Fruit fly (Drosophila melanogaster) whole organism, embryonic: ENCODE measurements around the gene ps.
A peak's percentile ranks its signal among the peaks of the same experiment; 100 is the strongest.

ENCODE experiments used
- Asciz ChIP-seq: fragments of 200-800 bp; sonication (Bioruptor generic); optimal IDR thresholded peaks from 2 replicates; lab custom pipeline; 2017; ENCODE audit warnings: missing biosample characterization, mild to moderate bottlenecking, missing genetic modification characterization, missing genetic modification reagents
- Awh ChIP-seq: fragments of 200-800 bp; sonication (Bioruptor generic); IDR thresholded peaks from 2 replicates; pipeline ENCODE4, ENCODE4 v1.3.6; 2022; ENCODE audit warnings: missing biosample characterization, missing genetic modification characterization
- CG10274 ChIP-seq: fragments of 200-800 bp; sonication (Bioruptor generic); optimal IDR thresholded peaks from 3 replicates; lab custom pipeline; 2017; ENCODE audit warnings: missing biosample characterization, mild to moderate bottlenecking, missing genetic modification characterization
- CG11085 ChIP-seq: fragments of 200-800 bp; sonication (Bioruptor generic); IDR thresholded peaks from 2 replicates; pipeline ENCODE4 v1.3.6; 2022; ENCODE audit warnings: missing biosample characterization, missing genetic modification characterization
- CG11247 ChIP-seq: fragments of 200-800 bp; sonication (Bioruptor generic); IDR thresholded peaks from 2 replicates; pipeline ENCODE4 v1.3.6; 2022; ENCODE audit warnings: missing biosample characterization, missing genetic modification characterization
- CG12769 ChIP-seq: fragments of 200-800 bp; sonication (Bioruptor generic); optimal IDR thresholded peaks from 2 replicates; lab custom pipeline; 2019; ENCODE audit warnings: missing biosample characterization, mild to moderate bottlenecking, missing genetic modification characterization, moderate library complexity
- CG13123 ChIP-seq: fragments of 200-800 bp; sonication (Bioruptor generic); optimal IDR thresholded peaks from 2 replicates; lab custom pipeline; 2016; ENCODE audit warnings: missing biosample characterization, missing genetic modification characterization
- CG14014 ChIP-seq: fragments of 200-800 bp; sonication (Bioruptor generic); IDR thresholded peaks from 2 replicates; pipeline ENCODE4 v1.3.6; 2022; ENCODE audit warnings: missing biosample characterization, missing genetic modification characterization
- CG14050 ChIP-seq: fragments of 200-800 bp; sonication (Bioruptor generic); IDR thresholded peaks from 3 replicates; pipeline ENCODE4 v1.3.6; 2022; ENCODE audit warnings: missing biosample characterization, missing genetic modification characterization
- CG14441 ChIP-seq: fragments of 200-800 bp; sonication (Bioruptor generic); IDR thresholded peaks from 2 replicates; pipeline ENCODE4 v1.3.6; 2022; ENCODE audit warnings: missing biosample characterization, missing genetic modification characterization
- CG15073 ChIP-seq: fragments of 200-800 bp; sonication (Bioruptor generic); optimal IDR thresholded peaks from 2 replicates; lab custom pipeline; 2016; ENCODE audit warnings: missing biosample characterization, missing genetic modification characterization
- CG15601 ChIP-seq: fragments of 200-800 bp; sonication (Bioruptor generic); optimal IDR thresholded peaks from 3 replicates; lab custom pipeline; 2019; ENCODE audit warnings: missing biosample characterization, mild to moderate bottlenecking, missing genetic modification characterization, moderate library complexity
- CG17359 ChIP-seq: fragments of 200-800 bp; sonication (Bioruptor generic); optimal IDR thresholded peaks from 3 replicates; lab custom pipeline; 2018; ENCODE audit warnings: missing biosample characterization, mild to moderate bottlenecking, missing genetic modification characterization, moderate library complexity
- CG2712 ChIP-seq: fragments of 200-800 bp; optimal IDR thresholded peaks from 3 replicates; lab custom pipeline; 2019; ENCODE audit warnings: missing biosample characterization, mild to moderate bottlenecking, missing genetic modification characterization, moderate library complexity
- CG34224 ChIP-seq: fragments of 200-800 bp; sonication (Bioruptor generic); IDR thresholded peaks from 3 replicates; pipeline ENCODE4 v1.3.6; 2022; ENCODE audit warnings: missing biosample characterization, missing genetic modification characterization; ENCODE audit not compliant: partially characterized antibody
- CG34422 ChIP-seq: fragments of 200-800 bp; sonication (Bioruptor generic); IDR thresholded peaks from 3 replicates; pipeline ENCODE4 v1.3.6; 2022; ENCODE audit warnings: missing biosample characterization, missing genetic modification characterization
- CG4404 ChIP-seq: fragments of 200-800 bp; sonication (Bioruptor generic); IDR thresholded peaks from 2 replicates; pipeline ENCODE4 v1.3.6; 2022; ENCODE audit warnings: missing biosample characterization, missing genetic modification characterization
- CG4424 ChIP-seq: fragments of 200-800 bp; sonication (Bioruptor generic); optimal IDR thresholded peaks from 3 replicates; lab custom pipeline; 2016; ENCODE audit warnings: missing biosample characterization, missing genetic modification characterization
- CG5953 ChIP-seq: fragments of 200-800 bp; sonication (Bioruptor generic); IDR thresholded peaks from 2 replicates; pipeline ENCODE4 v1.3.6; 2022; ENCODE audit warnings: missing biosample characterization, missing genetic modification characterization
- CG6683 ChIP-seq: fragments of 200-800 bp; sonication (Bioruptor generic); optimal IDR thresholded peaks from 2 replicates; lab custom pipeline; 2017; ENCODE audit warnings: missing biosample characterization, mild to moderate bottlenecking, missing genetic modification characterization, missing genetic modification reagents
- CG6689 ChIP-seq: fragments of 200-800 bp; sonication (Bioruptor generic); IDR thresholded peaks from 2 replicates; pipeline ENCODE4 v1.3.6; 2022; ENCODE audit warnings: missing biosample characterization, missing genetic modification characterization
- CG6765 ChIP-seq: fragments of 200-800 bp; sonication (Bioruptor generic); optimal IDR thresholded peaks from 3 replicates; lab custom pipeline; 2017; ENCODE audit warnings: missing biosample characterization, mild to moderate bottlenecking, missing genetic modification characterization
- CG7839 ChIP-seq: fragments of 200-800 bp; sonication (Bioruptor generic); optimal IDR thresholded peaks from 3 replicates; lab custom pipeline; 2018; ENCODE audit warnings: missing biosample characterization, mild to moderate bottlenecking, missing genetic modification characterization, moderate library complexity
- CG8924 ChIP-seq: fragments of 200-800 bp; optimal IDR thresholded peaks from 3 replicates; lab custom pipeline; 2019; ENCODE audit warnings: missing biosample characterization, mild to moderate bottlenecking, missing genetic modification characterization, moderate library complexity
- CrebB ChIP-seq: fragments of 200-800 bp; sonication (Bioruptor generic); optimal IDR thresholded peaks from 3 replicates; lab custom pipeline; 2018; ENCODE audit warnings: missing biosample characterization, mild to moderate bottlenecking, missing genetic modification characterization
- D19B ChIP-seq: fragments of 200-800 bp; sonication (Bioruptor generic); optimal IDR thresholded peaks from 2 replicates; lab custom pipeline; 2017; ENCODE audit warnings: missing biosample characterization, mild to moderate bottlenecking, missing genetic modification characterization
- Dek ChIP-seq: fragments of 200-800 bp; sonication (Bioruptor generic); optimal IDR thresholded peaks from 3 replicates; lab custom pipeline; 2019; ENCODE audit warnings: missing biosample characterization, mild to moderate bottlenecking, missing genetic modification characterization, moderate library complexity
- Nf-YA ChIP-seq: fragments of 200-800 bp; sonication (Bioruptor generic); IDR thresholded peaks from 2 replicates; pipeline ENCODE4 v1.3.6; 2022; ENCODE audit warnings: missing biosample characterization, missing genetic modification characterization
- TFAM ChIP-seq: fragments of 200-800 bp; sonication (Bioruptor generic); optimal IDR thresholded peaks from 2 replicates; lab custom pipeline; 2017; ENCODE audit warnings: missing biosample characterization, missing genetic modification characterization, inconsistent platforms
- Xrp1 ChIP-seq: fragments of 200-800 bp; sonication (Bioruptor generic); IDR thresholded peaks from 2 replicates; pipeline ENCODE4 v1.3.6; 2022; ENCODE audit warnings: missing biosample characterization, missing genetic modification characterization
- ap ChIP-seq: fragments of 200-800 bp; sonication (Bioruptor generic); IDR thresholded peaks from 2 replicates; pipeline ENCODE4 v1.3.6; 2022; ENCODE audit warnings: missing biosample characterization, missing genetic modification characterization
- cg ChIP-seq: fragments of 200-800 bp; sonication (Bioruptor generic); optimal IDR thresholded peaks from 3 replicates; lab custom pipeline; 2019; ENCODE audit warnings: missing biosample characterization, mild to moderate bottlenecking, missing genetic modification characterization, moderate library complexity
- corto ChIP-seq: fragments of 200-800 bp; sonication (Bioruptor generic); optimal IDR thresholded peaks from 2 replicates; lab custom pipeline; 2016; ENCODE audit warnings: missing biosample characterization, mild to moderate bottlenecking, missing genetic modification characterization, moderate library complexity
- dmrt99B ChIP-seq: fragments of 200-800 bp; sonication (Bioruptor generic); optimal IDR thresholded peaks from 2 replicates; lab custom pipeline; 2018; ENCODE audit warnings: missing biosample characterization, mild to moderate bottlenecking, missing genetic modification characterization, moderate library complexity
- exex ChIP-seq: fragments of 200-800 bp; sonication (Bioruptor generic); optimal IDR thresholded peaks from 4 replicates; lab custom pipeline; 2018; ENCODE audit warnings: missing biosample characterization, mild to moderate bottlenecking, missing genetic modification characterization, moderate library complexity
- fu2 ChIP-seq: fragments of 200-800 bp; sonication (Bioruptor generic); optimal IDR thresholded peaks from 2 replicates; lab custom pipeline; 2016; ENCODE audit warnings: missing biosample characterization, missing genetic modification characterization
- gem ChIP-seq: fragments of 200-800 bp; sonication (Bioruptor generic); optimal IDR thresholded peaks from 2 replicates; lab custom pipeline; 2019; ENCODE audit warnings: missing biosample characterization, mild to moderate bottlenecking, missing genetic modification characterization, moderate library complexity
- hbn ChIP-seq: fragments of 200-800 bp; sonication (Bioruptor generic); IDR thresholded peaks from 2 replicates; pipeline ENCODE4 v1.3.6; 2022; ENCODE audit warnings: missing biosample characterization, missing genetic modification characterization; ENCODE audit not compliant: partially characterized antibody
- hkb ChIP-seq, 2 experiments: fragments of 200-800 bp in 1 of 2; fragments of >200 bp in 1 of 2; sonication (Bioruptor generic) in 1 of 2; IDR thresholded peaks in 1 of 2; optimal IDR thresholded peaks in 1 of 2; 2 replicates each; pipeline versions ENCODE4 v1.3.6 to Lab custom; 2017 to 2022; ENCODE audit warnings: missing biosample characterization in 1 of 2, missing genetic modification characterization in 1 of 2
- jigr1 ChIP-seq: fragments of 200-800 bp; sonication (Bioruptor generic); IDR thresholded peaks from 3 replicates; pipeline ENCODE4 v1.3.6; 2022; ENCODE audit warnings: missing biosample characterization, missing genetic modification characterization
- jumu ChIP-seq: fragments of 200-800 bp; sonication (Bioruptor generic); optimal IDR thresholded peaks from 3 replicates; lab custom pipeline; 2016; ENCODE audit warnings: missing biosample characterization, missing genetic modification characterization
- mam ChIP-seq: fragments of 200-800 bp; sonication (Bioruptor generic); optimal IDR thresholded peaks from 3 replicates; lab custom pipeline; 2016; ENCODE audit warnings: missing biosample characterization, missing genetic modification characterization
- onecut ChIP-seq: fragments of 200-800 bp; sonication (Bioruptor generic); IDR thresholded peaks from 2 replicates; pipeline ENCODE4 v1.3.6; 2022; ENCODE audit warnings: missing biosample characterization, missing genetic modification characterization
- pita ChIP-seq: fragments of 200-800 bp; sonication (Bioruptor generic); optimal IDR thresholded peaks from 2 replicates; lab custom pipeline; 2017; ENCODE audit warnings: missing biosample characterization, mild to moderate bottlenecking, missing genetic modification characterization
- pros ChIP-seq: fragments of 200-800 bp; sonication (Bioruptor generic); optimal IDR thresholded peaks from 3 replicates; lab custom pipeline; 2019; ENCODE audit warnings: missing biosample characterization, mild to moderate bottlenecking, missing genetic modification characterization, moderate library complexity
- sens ChIP-seq: fragments of 200-800 bp; sonication (Bioruptor generic); peaks from one replicate; lab custom pipeline; 2016; ENCODE audit warnings: missing biosample characterization, missing genetic modification characterization
- so ChIP-seq: fragments of 200-800 bp; sonication (Bioruptor generic); IDR thresholded peaks from 3 replicates; pipeline ENCODE4 v1.3.6; 2022; ENCODE audit warnings: missing biosample characterization, missing genetic modification characterization
- stwl ChIP-seq: fragments of 200-800 bp; sonication (Bioruptor generic); optimal IDR thresholded peaks from 3 replicates; lab custom pipeline; 2018; ENCODE audit warnings: missing biosample characterization, mild to moderate bottlenecking, missing genetic modification characterization, moderate library complexity
- vvl ChIP-seq: fragments of 200-800 bp; sonication (Bioruptor generic); IDR thresholded peaks from 2 replicates; pipeline ENCODE4 v1.3.6; 2022; ENCODE audit warnings: missing biosample characterization, missing genetic modification characterization

Gene ps

dm6 chr3R:9420439-9421234 lies 2.9 kb downstream of the ps start (continued):
- TF ChIP-seq CG34422 (GFP tag; lab: Robert Waterston, UW) (no peak), hkb (optimal IDR thresholded peaks at IDR 0.05; lab: Kevin White, UChicago) (no peak), hkb (GFP tag; IDR thresholded peaks at IDR 0.05; lab: Robert Waterston, UW) (no peak), pita (GFP tag; lab: Kevin White, UChicago) (no peak), CG6683 (GFP tag; lab: Kevin White, UChicago) (no peak), fu2 (GFP tag; lab: Kevin White, UChicago) (no peak), CG4404 (GFP tag; lab: Robert Waterston, UW) (no peak), mam (GFP tag; lab: Kevin White, UChicago) (no peak), corto (GFP tag; lab: Kevin White, UChicago) (no peak), CG4424 (GFP tag; lab: Kevin White, UChicago) (no peak), jigr1 (GFP tag; lab: Robert Waterston, UW) (0 out of 3 replicates have a peak, but pooled peaks have one; percentile 31), onecut (GFP tag; lab: Robert Waterston, UW) (no peak), CG12769 (tag; lab: Kevin White, UChicago) (peak; percentile 45), CG14441 (GFP tag; lab: Robert Waterston, UW) (no peak), Nf-YA (no peak), CG11247 (no peak), CG13123 (no peak), CG15601 (tag; lab: Kevin White, UChicago) (no peak), jumu (GFP tag; lab: Kevin White, UChicago) (no peak), Dek (no peak), CG8924 (tag; lab: Kevin White, UChicago) (no peak), CG6765 (GFP tag; lab: Kevin White, UChicago) (no peak), CG14050 (GFP tag; lab: Robert Waterston, UW) (no peak), Awh (0 out of 2 replicates have a peak, but pooled peaks have one; percentile 9), ap (GFP tag; lab: Robert Waterston, UW) (no peak), gem (tag; lab: Kevin White, UChicago) (peak; percentile 26), D19B (GFP tag; lab: Kevin White, UChicago) (no peak), vvl (peak; percentile 52; the same call in 1 of the 2 replicates), CG14014 (GFP tag; lab: Robert Waterston, UW) (no peak), stwl (tag; lab: Kevin White, UChicago) (no peak), Xrp1 (GFP tag; lab: Robert Waterston, UW) (peak; percentile 45; the same call in 1 of the 2 replicates), CG11085 (GFP tag; lab: Robert Waterston, UW) (no peak), CrebB (no peak), CG17359 (peak; percentile 49), exex (no peak), pros (GFP tag; lab: Kevin White, UChicago) (no peak), cg (GFP tag; lab: Kevin White, UChicago) (no peak), CG15073 (GFP tag; lab: Kevin White, UChicago) (no peak), CG2712 (tag; lab: Kevin White, UChicago) (peak; percentile 9), CG7839 (peak; percentile 4), so (no peak; the same call in 2 of the 3 replicates), CG5953 (no peak), Asciz (GFP tag; lab: Kevin White, UChicago) (peak; percentile 8), CG6689 (0 out of 2 replicates have a peak, but pooled peaks have one; percentile 7), hbn (GFP tag; lab: Robert Waterston, UW) (no peak), CG34224 (no peak), dmrt99B (tag; lab: Kevin White, UChicago) (peak; percentile 49), sens (GFP tag; lab: Kevin White, UChicago) (no peak), TFAM (no peak), CG10274 (GFP tag; lab: Kevin White, UChicago) (no peak)
